Fruit fly (Drosophila melanogaster) whole organism, embryonic: Measurements from ENCODE around the gene CG13054.

Experiments
- B-H1 ChIP-seq: fragments of 200-800 bp; sonication (Bioruptor generic); IDR thresholded peaks from 3 replicates; pipeline ENCODE4 v1.3.6; 2022; ENCODE audit warnings: missing biosample characterization, missing genetic modification characterization
- CG10431 ChIP-seq: fragments of 200-800 bp; sonication (Bioruptor generic); optimal IDR thresholded peaks from 3 replicates; lab custom pipeline; 2018; ENCODE audit warnings: missing biosample characterization, mild to moderate bottlenecking, missing genetic modification characterization
- CG13296 ChIP-seq: fragments of 200-800 bp; sonication (Bioruptor generic); optimal IDR thresholded peaks from 3 replicates; lab custom pipeline; 2018; ENCODE audit warnings: missing biosample characterization, mild to moderate bottlenecking, missing genetic modification characterization
- CG6813 ChIP-seq: fragments of 200-800 bp; sonication (Bioruptor generic); optimal IDR thresholded peaks from 2 replicates; lab custom pipeline; 2017; ENCODE audit warnings: missing biosample characterization, missing genetic modification characterization, mild to moderate bottlenecking, moderate library complexity, missing genetic modification reagents
- ara ChIP-seq: fragments of 200-800 bp; sonication (Bioruptor generic); IDR thresholded peaks from 2 replicates; pipeline ENCODE4 v1.3.6; 2022; ENCODE audit warnings: missing biosample characterization, missing genetic modification characterization
- bbx ChIP-seq: fragments of 200-800 bp; sonication (Bioruptor generic); IDR thresholded peaks from 2 replicates; pipeline ENCODE4 v1.3.6; 2022; ENCODE audit warnings: missing biosample characterization, missing genetic modification characterization; ENCODE audit not compliant: partially characterized antibody
- hbn ChIP-seq: fragments of 200-800 bp; sonication (Bioruptor generic); IDR thresholded peaks from 2 replicates; pipeline ENCODE4 v1.3.6; 2022; ENCODE audit warnings: missing biosample characterization, missing genetic modification characterization; ENCODE audit not compliant: partially characterized antibody
- scrt ChIP-seq: fragments of 200-800 bp; sonication (Bioruptor generic); optimal IDR thresholded peaks from 2 replicates; lab custom pipeline; 2018; ENCODE audit warnings: missing biosample characterization, mild to moderate bottlenecking, missing genetic modification characterization, moderate library complexity
- tap ChIP-seq: fragments of 200-800 bp; optimal IDR thresholded peaks from 3 replicates; lab custom pipeline; 2019; ENCODE audit warnings: missing biosample characterization, mild to moderate bottlenecking, missing genetic modification characterization, moderate library complexity

dm6 chr3L:16262440-16262839, 5.4 kb upstream of the CG13054 start, which contains the start of gene CG13071:
- TF ChIP-seq ara (GFP tag; lab: Robert Waterston, UW) (no peak), scrt (no peak), CG13296 (GFP tag; lab: Kevin White, UChicago) (no peak), bbx (no peak), hbn (no peak), B-H1 (GFP tag; lab: Robert Waterston, UW) (no peak), CG10431 (no peak), tap (tag; lab: Kevin White, UChicago) (no peak), CG6813 (GFP tag; lab: Kevin White, UChicago) (no peak)
